Worm (Caenorhabditis elegans): ENCODE data around the gene catp-8.

catp-8 gene

DNA sequence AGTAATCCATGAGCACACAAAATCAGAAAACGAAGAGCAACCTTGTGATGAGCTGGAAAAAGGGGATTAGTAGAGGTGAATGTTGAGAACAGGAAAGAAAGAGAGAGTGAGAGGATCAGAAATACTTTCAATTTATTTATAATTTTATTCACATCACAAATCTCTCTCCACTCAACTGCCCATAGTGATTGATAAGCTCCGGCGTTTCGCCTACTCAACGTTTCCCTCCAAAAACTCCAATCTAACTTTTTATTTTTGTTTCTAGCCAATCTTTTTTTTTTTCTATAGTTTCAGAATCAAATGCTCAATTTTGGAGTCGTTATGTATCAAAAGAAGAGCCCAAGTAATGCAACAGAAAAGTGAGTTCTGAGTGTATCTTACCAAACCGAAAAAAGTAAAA lies 53.6 kb downstream of the catp-8 start, which contains the start of gene kin-4:
kin-4 (plus strand) TSS at position 301 of the 400 bp plus-strand sequence.
- TF ChIP-seq ceh-40 (GFP tag; IDR thresholded peaks at IDR 0.05) (no peak), lin-54 (GFP tag; optimal IDR thresholded peaks at IDR 0.05) (no peak), attf-5 (GFP tag; optimal IDR thresholded peaks at IDR 0.05) (no peak), mxl-1 (tag; optimal IDR thresholded peaks at IDR 0.05) (no peak), somi-1 (GFP tag; optimal IDR thresholded peaks at IDR 0.05) (no peak), madf-3 (GFP tag; IDR thresholded peaks at IDR 0.05) (no peak), F22D6.2 (tag; optimal IDR thresholded peaks at IDR 0.05) (no peak), tbp1 (GFP tag; optimal IDR thresholded peaks at IDR 0.05) (no peak), ets-4 (GFP tag; optimal IDR thresholded peaks at IDR 0.05) (no peak), fkh-3 (tag; optimal IDR thresholded peaks at IDR 0.05) (no peak), ekl-4 (GFP tag; IDR thresholded peaks at IDR 0.05) (no peak), tbx-9 (tag; optimal IDR thresholded peaks at IDR 0.05; ENCODE audit: borderline replicate concordance) (no peak), snpc-4 (GFP tag; optimal IDR thresholded peaks at IDR 0.05) (no peak), snpc-4 (tag; optimal IDR thresholded peaks at IDR 0.05) (no peak)

DNA sequence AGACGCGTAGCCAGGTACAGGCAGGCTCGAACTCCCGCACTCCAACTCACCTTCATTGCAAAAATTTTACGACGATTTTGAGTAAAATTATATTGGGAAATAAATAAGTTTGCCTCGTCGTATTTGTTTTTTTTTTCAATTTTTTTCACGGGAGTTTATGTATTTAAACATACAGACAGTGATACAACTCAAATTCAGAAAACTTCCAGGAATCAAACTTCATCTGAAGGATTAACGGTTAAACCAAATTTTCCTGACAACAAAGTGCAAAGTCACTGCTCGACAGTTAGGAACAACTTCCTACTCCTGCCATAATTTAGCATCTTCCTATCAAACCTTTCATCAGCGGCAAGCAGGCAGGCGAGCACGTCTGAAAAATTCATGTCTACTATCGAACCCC lies 54.2 kb downstream of the catp-8 start, which contains the start of gene F22B3.8:
F22B3.8 (minus strand) TSS at position 101 of the 400 bp plus-strand sequence.
- no peak for TF ChIP-seq egrh-3 (GFP tag; IDR thresholded peaks at IDR 0.05)
- no peak for TF ChIP-seq hsf-1 (GFP tag; IDR thresholded peaks at IDR 0.05)
- no peak for TF ChIP-seq aptf-3 (GFP tag; IDR thresholded peaks at IDR 0.05)
- TF ChIP-seq fkh-3 (tag; optimal IDR thresholded peaks at IDR 0.05) = no peak
- TF ChIP-seq ceh-79 (tag; optimal IDR thresholded peaks at IDR 0.05) = no peak
- no peak for TF ChIP-seq F10E7.11 (tag; optimal IDR thresholded peaks at IDR 0.05)
- no peak for TF ChIP-seq dpff-1 (tag; optimal IDR thresholded peaks at IDR 0.05)
- no peak for TF ChIP-seq egl-18 (GFP tag; IDR thresholded peaks at IDR 0.05)
- TF ChIP-seq die-1 (tag; optimal IDR thresholded peaks at IDR 0.05) = no peak
- no peak for TF ChIP-seq K12H6.12 (tag; optimal IDR thresholded peaks at IDR 0.05)
- TF ChIP-seq egl-44 (GFP tag; IDR thresholded peaks at IDR 0.05) = no peak
- TF ChIP-seq ZK185.1 (tag; optimal IDR thresholded peaks at IDR 0.05; ENCODE audit: poor library complexity, severe bottlenecking) = no peak
- no peak for TF ChIP-seq lin-40 (tag; optimal IDR thresholded peaks at IDR 0.05)
- TF ChIP-seq ceh-58 (GFP tag; IDR thresholded peaks at IDR 0.05) = no peak
- TF ChIP-seq nhr-27 (tag; optimal IDR thresholded peaks at IDR 0.05) = no peak
- TF ChIP-seq snpc-3.4 (tag; optimal IDR thresholded peaks at IDR 0.05) = no peak
- no peak for TF ChIP-seq C06A6.2 (GFP tag; conservative IDR thresholded peaks at IDR 0.05)
- TF ChIP-seq pbrm-1 (GFP tag; IDR thresholded peaks at IDR 0.05) = no peak

Data from whole organism, young adult.